Worm (Caenorhabditis elegans) whole organism, L1 larva: ENCODE results near the gene Y57G7A.6.

Experiments used
- C04F5.9 ChIP-seq: sonication (generic microtip); optimal IDR thresholded peaks from 2 replicates; lab custom pipeline; 2016; ENCODE audit warnings: missing genetic modification characterization, missing compliant biosample characterization
- aly-2 ChIP-seq: fragments of 150-350 bp; optimal IDR thresholded peaks from 2 replicates; lab custom pipeline; 2014; ENCODE audit warnings: missing biosample characterization, missing genetic modification characterization
- blmp-1 ChIP-seq: fragments of 150-350 bp; optimal IDR thresholded peaks from 2 replicates; lab custom pipeline; 2014; ENCODE audit warnings: missing biosample characterization, missing genetic modification characterization
- ceh-63 ChIP-seq: fragments of 200-800 bp; sonication (Bioruptor generic); optimal IDR thresholded peaks from 2 replicates; lab custom pipeline; 2018; ENCODE audit warnings: mild to moderate bottlenecking, missing genetic modification characterization, missing compliant biosample characterization
- ceh-8 ChIP-seq: fragments of 200-800 bp; sonication (Bioruptor generic); optimal IDR thresholded peaks from 2 replicates; lab custom pipeline; 2018; ENCODE audit warnings: mild to moderate bottlenecking, missing genetic modification characterization, moderate library complexity, missing compliant biosample characterization
- ces-1 ChIP-seq: fragments of 150-350 bp; optimal IDR thresholded peaks from 2 replicates; lab custom pipeline; 2014; ENCODE audit warnings: missing biosample characterization, missing genetic modification reagents, missing genetic modification characterization
- dsc-1 ChIP-seq: sonication (generic microtip); optimal IDR thresholded peaks from 2 replicates; lab custom pipeline; 2016; ENCODE audit warnings: mild to moderate bottlenecking, missing genetic modification characterization, missing compliant biosample characterization
- efl-1 ChIP-seq, 4 experiments: fragments of 150-350 bp; optimal IDR thresholded peaks in 3 of 4; peaks in 1 of 4; 1 replicate in 1 of 4; 2 replicates in 3 of 4; lab custom pipeline; 2014; ENCODE audit warnings: missing biosample characterization in 2 of 4, missing genetic modification characterization in 2 of 4, missing genetic modification reagents in 2 of 4
- efl-3 ChIP-seq: fragments of 200-800 bp; sonication (Bioruptor generic); optimal IDR thresholded peaks from 2 replicates; lab custom pipeline; 2018; ENCODE audit warnings: mild to moderate bottlenecking, missing genetic modification characterization, missing compliant biosample characterization
- elt-2 ChIP-seq: sonication (generic microtip); optimal IDR thresholded peaks from 2 replicates; lab custom pipeline; 2016; ENCODE audit warnings: missing genetic modification characterization, mild to moderate bottlenecking, inconsistent platforms, missing compliant biosample characterization, missing genetic modification reagents
- elt-3 ChIP-seq, 6 experiments: fragments of 150-350 bp in 1 of 6; sonication (generic microtip); optimal IDR thresholded peaks; 2 replicates each; lab custom pipeline; 2017 to 2018; ENCODE audit warnings: missing biosample characterization in 6 of 6, missing genetic modification characterization in 6 of 6, inconsistent platforms in 1 of 6
- fos-1 ChIP-seq: fragments of 150-350 bp; optimal IDR thresholded peaks from 2 replicates; lab custom pipeline; 2014; ENCODE audit warnings: missing biosample characterization, missing genetic modification characterization
- lin-39 ChIP-seq: fragments of 150-350 bp; optimal IDR thresholded peaks from 2 replicates; lab custom pipeline; 2014; ENCODE audit warnings: missing biosample characterization, missing genetic modification reagents, missing genetic modification characterization
- mab-9 ChIP-seq: fragments of 200-800 bp; sonication (Bioruptor generic); IDR thresholded peaks from 2 replicates; pipeline ENCODE4 v1.3.6; 2022; ENCODE audit warnings: missing genetic modification reagents, missing genetic modification characterization, missing compliant biosample characterization
- nhr-12 ChIP-seq: sonication (generic microtip); optimal IDR thresholded peaks from 2 replicates; lab custom pipeline; 2017; ENCODE audit warnings: missing biosample characterization, missing genetic modification characterization
- nhr-71 ChIP-seq: sonication (generic microtip); optimal IDR thresholded peaks from 2 replicates; lab custom pipeline; 2016; ENCODE audit warnings: mild to moderate bottlenecking, missing genetic modification characterization, moderate library complexity, missing compliant biosample characterization
- nhr-76 ChIP-seq: sonication (generic microtip); optimal IDR thresholded peaks from 2 replicates; lab custom pipeline; 2017; ENCODE audit warnings: missing biosample characterization, missing genetic modification characterization
- pag-3 ChIP-seq: sonication (generic microtip); optimal IDR thresholded peaks from 2 replicates; lab custom pipeline; 2017; ENCODE audit warnings: missing genetic modification characterization, mild to moderate bottlenecking, missing compliant biosample characterization, antibody characterized with exemption, borderline replicate concordance; ENCODE audit not compliant: insufficient read depth
- pax-3 ChIP-seq: fragments of 200-800 bp; sonication (Bioruptor generic); optimal IDR thresholded peaks from 2 replicates; lab custom pipeline; 2018; ENCODE audit warnings: mild to moderate bottlenecking, missing genetic modification characterization, moderate library complexity, missing compliant biosample characterization
- sox-4 ChIP-seq: sonication (generic microtip); optimal IDR thresholded peaks from 2 replicates; lab custom pipeline; 2016; ENCODE audit warnings: missing genetic modification characterization, missing compliant biosample characterization
- swsn-7 ChIP-seq: sonication (generic microtip); optimal IDR thresholded peaks from 2 replicates; lab custom pipeline; 2016; ENCODE audit warnings: missing genetic modification characterization, missing compliant biosample characterization
- unc-30 ChIP-seq: sonication (generic microtip); optimal IDR thresholded peaks from 2 replicates; lab custom pipeline; 2017; ENCODE audit warnings: missing biosample characterization, missing genetic modification characterization
- xbp-1 ChIP-seq: sonication (generic microtip); optimal IDR thresholded peaks from 2 replicates; lab custom pipeline; 2016; ENCODE audit warnings: missing genetic modification characterization, missing compliant biosample characterization
- zag-1 ChIP-seq: fragments of 150-350 bp; optimal IDR thresholded peaks from 2 replicates; lab custom pipeline; 2014; ENCODE audit warnings: missing biosample characterization, missing genetic modification characterization
- ztf-4 ChIP-seq: fragments of 150-350 bp; optimal IDR thresholded peaks from 2 replicates; lab custom pipeline; 2014; ENCODE audit warnings: missing biosample characterization, missing genetic modification characterization

Y57G7A.6 gene

DNA sequence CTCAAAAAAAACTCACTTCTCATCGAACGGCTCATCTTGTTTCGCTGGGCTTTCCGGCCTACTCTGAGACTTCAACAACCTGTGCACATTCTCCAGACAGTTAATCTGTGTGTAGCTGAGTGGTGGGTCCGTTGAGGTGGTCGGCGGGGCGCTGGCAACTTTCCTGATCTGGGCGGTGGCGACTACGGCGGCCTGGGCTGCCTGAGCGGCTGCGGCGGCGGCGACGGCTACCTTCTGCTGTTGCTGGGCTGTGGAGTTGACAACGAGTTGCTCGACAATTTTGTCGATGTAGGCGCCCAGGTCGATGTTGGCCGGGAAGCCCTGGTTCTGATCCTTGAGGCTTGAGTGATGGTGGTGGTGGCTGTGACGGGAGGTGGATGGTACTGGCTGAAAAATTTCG lies 49.4 kb downstream of the Y57G7A.6 start:
- TF ChIP-seq swsn-7 (tag; lab: Kevin White, UChicago) (no peak), efl-3 (GFP tag; lab: Kevin White, UChicago) (no peak), elt-3 (tag; optimal IDR thresholded peaks at IDR 0.05; lab: Kevin White, UChicago) (no peak), lin-39 (tag; lab: Kevin White, UChicago) (no peak), nhr-76 (tag; lab: Kevin White, UChicago) (no peak), pag-3 (tag; lab: Kevin White, UChicago) (no peak)

ce11 chrII:1234971-1235370 lies 50.4 kb downstream of the Y57G7A.6 start:
- no peak for TF ChIP-seq nhr-71 (tag; lab: Kevin White, UChicago)
- TF ChIP-seq efl-1 (optimal IDR thresholded peaks at IDR 0.05; lab: Kevin White, UChicago), result no peak
- peak in 1 of 2 experiments; percentile 15 for TF ChIP-seq efl-1 (GFP tag; optimal IDR thresholded peaks at IDR 0.05 in 1 of 2; lab: Kevin White, UChicago)
- no peak for TF ChIP-seq nhr-12 (tag; lab: Kevin White, UChicago)
- TF ChIP-seq xbp-1 (tag; lab: Kevin White, UChicago), result no peak
- TF ChIP-seq pax-3 (tag; lab: Kevin White, UChicago), result no peak
- TF ChIP-seq fos-1 (tag; lab: Kevin White, UChicago), result no peak

- TF ChIP-seq mab-9 (no peak), sox-4 (tag; lab: Kevin White, UChicago) (no peak), ceh-8 (GFP tag; lab: Kevin White, UChicago) (no peak), C04F5.9 (no peak), dsc-1 (no peak), unc-30 (tag; lab: Kevin White, UChicago) (peak; percentile 6), ceh-63 (GFP tag; lab: Kevin White, UChicago) (no peak), elt-2 (tag; lab: Kevin White, UChicago) (no peak), zag-1 (no peak), aly-2 (no peak), ces-1 (GFP tag; lab: Kevin White, UChicago) (no peak), ztf-4 (tag; lab: Kevin White, UChicago) (peak; percentile 65), blmp-1 (tag; lab: Kevin White, UChicago) (no peak)
Observed at ce11 chrII:1232967-1233366, 52.4 kb downstream of the Y57G7A.6 start.
